Fruit fly (Drosophila melanogaster): ENCODE results near the gene Qsox2.

DNA sequence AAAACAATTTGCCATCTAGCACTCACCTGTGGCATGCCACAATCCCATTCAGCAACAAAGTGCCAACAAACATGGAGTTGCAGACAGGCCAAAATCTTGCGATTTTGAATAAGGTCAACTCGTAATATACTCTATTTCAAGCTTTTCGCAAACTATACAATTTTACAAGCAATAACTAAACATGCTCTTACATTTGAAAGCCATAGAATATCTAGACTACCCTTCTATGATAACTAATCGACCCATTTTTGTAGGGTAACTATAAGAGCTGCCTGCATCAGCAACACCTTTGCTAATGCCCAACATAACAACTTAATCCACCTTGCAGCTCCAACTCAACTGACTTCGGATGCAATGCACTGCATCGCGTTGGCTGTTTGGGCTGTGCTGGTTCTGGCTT, 6.9 kb downstream of the Qsox2 start:
- TF ChIP-seq h (optimal IDR thresholded peaks at IDR 0.05) (no peak), psq (optimal IDR thresholded peaks at IDR 0.05) (no peak), ttk (optimal IDR thresholded peaks at IDR 0.05) (no peak), Myc (optimal IDR thresholded peaks at IDR 0.05) (no peak)
